Fruit fly (Drosophila melanogaster) whole organism, embryonic: ENCODE measurements around the gene Alp10.

Experiments used
- CG3281 ChIP-seq: fragments of 200-800 bp; sonication (Bioruptor generic); optimal IDR thresholded peaks from 3 replicates; lab custom pipeline; 2017; ENCODE audit warnings: missing biosample characterization, mild to moderate bottlenecking, missing genetic modification characterization
- CG3847 ChIP-seq: fragments of 200-800 bp; sonication (Bioruptor generic); IDR thresholded peaks from 2 replicates; pipeline ENCODE4 v1.3.6; 2022; ENCODE audit warnings: missing biosample characterization, missing genetic modification characterization
- bbx ChIP-seq: fragments of 200-800 bp; sonication (Bioruptor generic); IDR thresholded peaks from 2 replicates; pipeline ENCODE4 v1.3.6; 2022; ENCODE audit warnings: missing biosample characterization, missing genetic modification characterization; ENCODE audit not compliant: partially characterized antibody
- dm ChIP-seq: fragments of 200-800 bp; sonication (Bioruptor generic); optimal IDR thresholded peaks from 3 replicates; lab custom pipeline; 2016; ENCODE audit warnings: missing biosample characterization, missing genetic modification characterization
- ttk ChIP-seq: fragments of 200-800 bp; sonication (Bioruptor generic); IDR thresholded peaks from 2 replicates; pipeline ENCODE4 v2.1.2; 2022; ENCODE audit warnings: missing biosample characterization, missing genetic modification characterization

DNA sequence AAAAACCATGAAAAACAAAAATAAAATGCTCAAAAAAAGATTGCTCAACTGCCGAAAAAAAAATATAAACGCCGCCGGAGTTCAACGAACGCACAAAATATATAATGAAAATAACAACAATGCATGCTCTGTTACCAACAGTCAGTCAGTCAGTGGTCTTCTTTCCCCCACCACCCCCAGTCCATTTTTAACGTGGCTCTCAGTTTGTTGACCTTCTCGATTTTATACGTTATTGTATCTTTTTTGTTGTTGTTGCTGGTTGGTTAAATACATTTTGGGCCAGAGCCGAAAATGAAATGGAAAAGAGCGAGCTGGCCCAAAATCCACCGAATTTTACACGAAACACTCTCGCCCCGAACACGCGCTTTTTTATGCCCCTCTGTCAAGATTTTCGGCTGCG is 26.8 kb upstream of the Alp10 start:
- no peak for TF ChIP-seq bbx (GFP tag; lab: Robert Waterston, UW)
- TF ChIP-seq ttk, result no peak
- no peak for TF ChIP-seq CG3847 (GFP tag; lab: Robert Waterston, UW)
- no peak for TF ChIP-seq CG3281
- no peak for TF ChIP-seq dm (GFP tag; lab: Kevin White, UChicago)
